Fruit fly (Drosophila melanogaster) whole organism, wandering third instar larva: ENCODE results near the gene cnir.

ENCODE experiments used
- Abd-B ChIP-seq: fragments of >200 bp; optimal IDR thresholded peaks from 2 replicates; lab custom pipeline; 2017; ENCODE audit warnings: missing biosample characterization, missing genetic modification characterization
- HLH106 ChIP-seq: fragments of 200-800 bp; optimal IDR thresholded peaks from 3 replicates; lab custom pipeline; 2019; ENCODE audit warnings: missing biosample characterization, mild to moderate bottlenecking, missing genetic modification characterization, moderate library complexity
- Mio ChIP-seq: sonication (Bioruptor generic); optimal IDR thresholded peaks from 2 replicates; lab custom pipeline; 2016; ENCODE audit warnings: missing biosample characterization, missing genetic modification characterization
- Vsx2 ChIP-seq: fragments of 200-300, 225-300 bp; sonication (Bioruptor generic); optimal IDR thresholded peaks from 2 replicates; lab custom pipeline; 2018; ENCODE audit warnings: missing biosample characterization, missing genetic modification characterization; ENCODE audit not compliant: partially characterized antibody
- brk ChIP-seq: fragments of 200-800 bp; sonication (Bioruptor generic); optimal IDR thresholded peaks from 2 replicates; lab custom pipeline; 2016; ENCODE audit warnings: missing biosample characterization, mild to moderate bottlenecking, missing genetic modification characterization
- fru ChIP-seq: fragments of 200-800 bp; sonication (Bioruptor generic); optimal IDR thresholded peaks from 3 replicates; lab custom pipeline; 2016; ENCODE audit warnings: missing biosample characterization, mild to moderate bottlenecking, missing genetic modification characterization
- h ChIP-seq: fragments of 200-800 bp; sonication (Bioruptor generic); optimal IDR thresholded peaks from 3 replicates; lab custom pipeline; 2016; ENCODE audit warnings: missing biosample characterization, mild to moderate bottlenecking, missing genetic modification characterization

DNA sequence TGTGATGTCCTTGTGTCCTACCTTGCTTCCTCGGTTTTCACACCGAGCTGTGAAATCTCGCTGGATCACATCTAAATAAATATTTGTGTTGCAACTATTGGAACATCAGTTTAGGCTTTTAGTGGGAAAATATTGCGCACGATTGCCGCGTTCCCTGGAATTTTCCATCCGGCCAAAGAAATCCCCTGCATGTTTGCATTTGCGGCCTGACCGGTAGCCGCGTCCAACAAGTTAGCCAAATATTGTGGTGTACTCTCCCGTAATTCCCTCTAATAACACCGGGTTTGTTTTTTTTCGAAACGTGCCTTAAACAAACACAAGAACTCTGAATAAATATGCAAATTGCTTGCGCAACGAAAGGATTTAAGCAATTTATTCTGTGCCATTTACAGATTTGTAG lies 39.1 kb upstream of the cnir start:
- TF ChIP-seq brk (GFP tag; lab: Kevin White, UChicago) (no peak), Abd-B (no peak), Vsx2 (no peak), Mio (GFP tag; lab: Kevin White, UChicago) (no peak), fru (GFP tag; lab: Kevin White, UChicago) (no peak), h (GFP tag; lab: Kevin White, UChicago) (no peak), HLH106 (tag; lab: Kevin White, UChicago) (no peak)
